Worm (Caenorhabditis elegans) whole organism, L2 larva: ENCODE results near the gene Y54G2A.32.

Experiments
- ceh-16 ChIP-seq: fragments of 150-350 bp; optimal IDR thresholded peaks from 2 replicates; lab custom pipeline; 2014; ENCODE audit warnings: missing biosample characterization, missing genetic modification characterization
- ceh-82 ChIP-seq: fragments of 150-350 bp; optimal IDR thresholded peaks from 2 replicates; lab custom pipeline; 2014; ENCODE audit warnings: missing biosample characterization, missing genetic modification characterization
- elt-1 ChIP-seq: fragments of 150-350 bp; optimal IDR thresholded peaks from 2 replicates; lab custom pipeline; 2014; ENCODE audit warnings: missing biosample characterization, missing genetic modification characterization
- fos-1 ChIP-seq: fragments of 150-350 bp; optimal IDR thresholded peaks from 2 replicates; lab custom pipeline; 2014; ENCODE audit warnings: missing biosample characterization, missing genetic modification characterization
- nhr-77 ChIP-seq: fragments of 150-350 bp; optimal IDR thresholded peaks from 2 replicates; lab custom pipeline; 2014; ENCODE audit warnings: missing biosample characterization, missing genetic modification characterization
- unc-62 ChIP-seq: fragments of 150-350 bp; optimal IDR thresholded peaks from 2 replicates; lab custom pipeline; 2014; ENCODE audit warnings: missing biosample characterization, missing genetic modification reagents, missing genetic modification characterization
- ztf-1 ChIP-seq: fragments of 200-800 bp; sonication (Bioruptor generic); conservative IDR thresholded peaks from 2 replicates; pipeline ENCODE4 v1.3.6; 2022; ENCODE audit warnings: missing genetic modification characterization, missing compliant biosample characterization

ce11 chrIV:2851625-2852024 lies 47.9 kb downstream of the Y54G2A.32 start:
- no peak for TF ChIP-seq elt-1 (tag; lab: Kevin White, UChicago)
- TF ChIP-seq nhr-77 (tag; lab: Kevin White, UChicago), result no peak
- TF ChIP-seq ztf-1, result no peak
- no peak for TF ChIP-seq ceh-16 (tag; lab: Kevin White, UChicago)
- TF ChIP-seq fos-1 (tag; lab: Kevin White, UChicago), result no peak
- no peak for TF ChIP-seq ceh-82 (tag; lab: Kevin White, UChicago)
- no peak for TF ChIP-seq unc-62
